Worm (Caenorhabditis elegans): Measurements from ENCODE around the gene trip-4.

DNA sequence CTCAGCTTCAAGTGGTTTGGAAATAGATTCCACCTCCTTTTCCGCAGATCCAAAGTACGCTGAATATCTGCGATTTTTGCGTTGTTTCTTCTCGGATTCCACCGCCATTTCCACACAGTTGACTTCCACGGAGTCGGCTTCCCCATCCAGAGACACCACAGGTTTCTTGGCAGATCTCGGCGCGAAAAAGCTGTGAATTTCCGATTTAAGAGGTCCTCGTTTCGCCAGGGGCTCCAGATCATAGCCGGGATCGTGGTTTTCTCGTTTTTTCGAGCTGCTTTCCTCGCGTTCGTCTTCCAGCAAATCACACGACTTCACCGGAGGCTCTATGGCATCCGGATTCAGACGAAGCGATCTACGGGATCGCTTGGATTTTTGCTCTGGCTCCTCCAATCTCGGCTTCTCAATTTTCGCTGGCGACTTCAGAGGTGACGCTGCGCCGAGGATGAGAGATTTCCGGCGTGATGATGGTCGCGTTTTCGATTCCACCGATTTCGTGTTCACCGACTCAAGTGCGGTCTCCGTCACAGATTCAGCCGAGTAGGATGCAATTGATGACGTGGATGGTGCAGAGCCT, 30.6 kb upstream of the trip-4 start:
- TF ChIP-seq B0310.2 (tag; optimal IDR thresholded peaks at IDR 0.05) (no peak), ama-1 (optimal IDR thresholded peaks at IDR 0.05) (no peak), tbx-37 (GFP tag; conservative IDR thresholded peaks at IDR 0.05) (no peak), aly-1 (tag; optimal IDR thresholded peaks at IDR 0.05) (no peak), hmg-4 (GFP tag; optimal IDR thresholded peaks at IDR 0.05) (no peak), tbx-11 (GFP tag; IDR thresholded peaks at IDR 0.05) (no peak), sea-1 (GFP tag; conservative IDR thresholded peaks at IDR 0.05) (no peak), ceh-36 (tag; optimal IDR thresholded peaks at IDR 0.05) (no peak), F13C5.2 (tag; optimal IDR thresholded peaks at IDR 0.05) (no peak), ceh-13 (GFP tag; optimal IDR thresholded peaks at IDR 0.05) (no peak)
